Worm (Caenorhabditis elegans) whole organism, late embryonic: Measurements from ENCODE around the gene snr-6.
"Not testable (repeated sequence)": the region's sequence is repeated elsewhere in the genome, so short reads cannot be mapped to it uniquely, and the experiment has no call there.

Experiments used
- C08G9.2 ChIP-seq: sonication (generic microtip); optimal IDR thresholded peaks from 2 replicates; lab custom pipeline; 2016; ENCODE audit warnings: mild to moderate bottlenecking, missing genetic modification characterization, moderate library complexity, missing compliant biosample characterization
- C38D4.7 ChIP-seq: fragments of 200-800 bp; sonication (Bioruptor generic); optimal IDR thresholded peaks from 2 replicates; lab custom pipeline; 2018; ENCODE audit warnings: mild to moderate bottlenecking, missing genetic modification characterization, moderate library complexity, missing compliant biosample characterization
- T23F11.4 ChIP-seq: fragments of 200-800 bp; sonication (Bioruptor generic); optimal IDR thresholded peaks from 2 replicates; lab custom pipeline; 2018; ENCODE audit warnings: mild to moderate bottlenecking, missing genetic modification characterization, missing compliant biosample characterization
- Y22D7AL.16 ChIP-seq: sonication (generic microtip); optimal IDR thresholded peaks from 2 replicates; lab custom pipeline; 2016; ENCODE audit warnings: missing genetic modification characterization, missing compliant biosample characterization
- ama-1 ChIP-seq: fragments of 150-350 bp; optimal IDR thresholded peaks from 2 replicates; lab custom pipeline; 2014
- ceh-2 ChIP-seq: sonication (generic microtip); optimal IDR thresholded peaks from 2 replicates; lab custom pipeline; 2016; ENCODE audit warnings: missing genotype, missing genetic modification characterization, missing compliant biosample characterization
- ceh-30 ChIP-seq: fragments of 150-350 bp; optimal IDR thresholded peaks from 2 replicates; lab custom pipeline; 2014; ENCODE audit warnings: missing biosample characterization, missing genetic modification characterization
- ceh-48 ChIP-seq: sonication (generic microtip); optimal IDR thresholded peaks from 2 replicates; lab custom pipeline; 2016; ENCODE audit warnings: missing genetic modification characterization, inconsistent platforms, missing compliant biosample characterization
- che-1 ChIP-seq: sonication (generic microtip); optimal IDR thresholded peaks from 2 replicates; lab custom pipeline; 2016; ENCODE audit warnings: mild to moderate bottlenecking, missing genetic modification characterization, missing compliant biosample characterization
- dmd-4 ChIP-seq: sonication (generic microtip); optimal IDR thresholded peaks from 2 replicates; lab custom pipeline; 2016; ENCODE audit warnings: borderline replicate concordance, missing genetic modification characterization, missing compliant biosample characterization
- fax-1 ChIP-seq: sonication (generic microtip); optimal IDR thresholded peaks from 2 replicates; lab custom pipeline; 2016; ENCODE audit warnings: missing genotype, missing genetic modification characterization, missing compliant biosample characterization
- fkh-6 ChIP-seq: sonication (generic microtip); optimal IDR thresholded peaks from 2 replicates; lab custom pipeline; 2016; ENCODE audit warnings: missing genetic modification characterization, missing compliant biosample characterization
- gmeb-2 ChIP-seq: sonication (generic microtip); optimal IDR thresholded peaks from 2 replicates; lab custom pipeline; 2016; ENCODE audit warnings: missing genetic modification characterization, inconsistent platforms, missing compliant biosample characterization
- hlh-15 ChIP-seq: sonication (generic microtip); optimal IDR thresholded peaks from 2 replicates; lab custom pipeline; 2016; ENCODE audit warnings: missing genetic modification characterization, missing compliant biosample characterization
- hlh-30 ChIP-seq: sonication (generic microtip); optimal IDR thresholded peaks from 2 replicates; lab custom pipeline; 2017; ENCODE audit warnings: antibody characterized with exemption, missing genetic modification characterization, missing compliant biosample characterization; ENCODE audit not compliant: insufficient read depth
- hlh-8 ChIP-seq: sonication (generic microtip); optimal IDR thresholded peaks from 2 replicates; lab custom pipeline; 2016; ENCODE audit warnings: missing genotype, missing genetic modification characterization, missing compliant biosample characterization
- lin-11 ChIP-seq: fragments of 200-800 bp; sonication (Bioruptor generic); optimal IDR thresholded peaks from 2 replicates; lab custom pipeline; 2018; ENCODE audit warnings: mild to moderate bottlenecking, missing genetic modification characterization, missing compliant biosample characterization
- madf-2 ChIP-seq: sonication (generic microtip); optimal IDR thresholded peaks from 2 replicates; lab custom pipeline; 2017; ENCODE audit warnings: missing genetic modification characterization, missing compliant biosample characterization
- mec-3 ChIP-seq: sonication (generic microtip); optimal IDR thresholded peaks from 2 replicates; lab custom pipeline; 2016; ENCODE audit warnings: borderline replicate concordance, missing genetic modification characterization, missing compliant biosample characterization
- nfya-1 ChIP-seq: sonication (generic microtip); optimal IDR thresholded peaks from 2 replicates; lab custom pipeline; 2017; ENCODE audit warnings: missing genetic modification characterization, mild to moderate bottlenecking, missing compliant biosample characterization, antibody characterized with exemption, moderate library complexity
- nhr-11 ChIP-seq: fragments of 150-350 bp; optimal IDR thresholded peaks from 2 replicates; lab custom pipeline; 2014; ENCODE audit warnings: missing biosample characterization, missing genetic modification characterization
- nhr-232 ChIP-seq: sonication (generic microtip); optimal IDR thresholded peaks from 2 replicates; lab custom pipeline; 2016; ENCODE audit warnings: missing genetic modification characterization, missing compliant biosample characterization
- odd-2 ChIP-seq: sonication (generic microtip); optimal IDR thresholded peaks from 2 replicates; lab custom pipeline; 2017; ENCODE audit warnings: antibody characterized with exemption, mild to moderate bottlenecking, missing genetic modification characterization, missing compliant biosample characterization
- pag-3 ChIP-seq: sonication (generic microtip); optimal IDR thresholded peaks from 2 replicates; lab custom pipeline; 2016; ENCODE audit warnings: missing compliant biosample characterization, missing genetic modification characterization, borderline replicate concordance
- ref-2 ChIP-seq: sonication (generic microtip); optimal IDR thresholded peaks from 2 replicates; lab custom pipeline; 2016; ENCODE audit warnings: missing genetic modification characterization, missing compliant biosample characterization
- rnt-1 ChIP-seq: sonication (generic microtip); optimal IDR thresholded peaks from 2 replicates; lab custom pipeline; 2016; ENCODE audit warnings: missing genetic modification characterization, missing compliant biosample characterization
- sox-4 ChIP-seq: sonication (generic microtip); optimal IDR thresholded peaks from 2 replicates; lab custom pipeline; 2017; ENCODE audit warnings: mild to moderate bottlenecking, missing genetic modification characterization, inconsistent platforms, missing compliant biosample characterization
- tbx-2 ChIP-seq: sonication (generic microtip); optimal IDR thresholded peaks from 2 replicates; lab custom pipeline; 2016; ENCODE audit warnings: missing genetic modification characterization, missing compliant biosample characterization
- tbx-7 ChIP-seq: sonication (generic microtip); optimal IDR thresholded peaks from 2 replicates; lab custom pipeline; 2016; ENCODE audit warnings: missing genotype, missing genetic modification characterization, missing compliant biosample characterization
- ttx-3 ChIP-seq: sonication (generic microtip); optimal IDR thresholded peaks from 2 replicates; lab custom pipeline; 2016; ENCODE audit warnings: missing genetic modification reagents, missing genetic modification characterization, missing compliant biosample characterization
- unc-3 ChIP-seq, 2 experiments: fragments of 200-800 bp in 1 of 2; sonication (Bioruptor generic) in 1 of 2; sonication (generic microtip) in 1 of 2; conservative IDR thresholded peaks in 1 of 2; optimal IDR thresholded peaks in 1 of 2; 2 replicates each; pipeline versions ENCODE4 v1.3.6 to Lab custom; 2016 to 2022; ENCODE audit warnings: missing compliant biosample characterization in 2 of 2, missing genetic modification characterization in 2 of 2, missing genetic modification reagents in 1 of 2
- unc-42 ChIP-seq: sonication (generic microtip); optimal IDR thresholded peaks from 2 replicates; lab custom pipeline; 2016; ENCODE audit warnings: missing genotype, missing genetic modification characterization, missing compliant biosample characterization

snr-6 gene

DNA sequence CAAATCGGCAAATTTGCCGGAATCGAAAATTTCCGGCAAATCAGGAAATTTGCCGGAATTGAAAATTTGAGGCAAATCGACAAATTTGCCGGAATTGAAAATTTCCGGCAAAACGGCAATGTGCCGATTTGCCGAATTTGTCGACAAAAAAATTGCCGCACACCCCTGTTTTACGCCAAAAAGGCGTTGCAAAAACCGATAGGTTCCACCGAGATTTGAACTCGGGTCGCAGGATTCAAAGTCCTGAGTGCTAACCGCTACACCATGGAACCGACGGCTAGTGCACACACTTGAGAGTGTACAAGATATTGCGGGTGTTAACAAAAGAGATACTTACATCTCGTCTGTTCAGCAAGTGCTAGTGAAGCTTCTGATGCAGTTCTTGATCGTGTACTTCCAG is 29.7 kb downstream of the snr-6 start (continued):
- TF ChIP-seq C38D4.7 (GFP tag; lab: Kevin White, UChicago) (peak; percentile 67), ama-1 (no peak), mec-3 (tag; lab: Kevin White, UChicago) (no peak), ttx-3 (tag; lab: Kevin White, UChicago) (peak; percentile 32), C08G9.2 (tag; lab: Kevin White, UChicago) (peak; percentile 58), unc-42 (tag; lab: Kevin White, UChicago) (no peak), ceh-30 (tag; lab: Kevin White, UChicago) (no peak), madf-2 (no peak), sox-4 (tag; lab: Kevin White, UChicago) (peak; percentile 36), T23F11.4 (GFP tag; lab: Kevin White, UChicago) (peak; percentile 3), lin-11 (tag; lab: Kevin White, UChicago) (peak; percentile 44), nfya-1 (tag; lab: Kevin White, UChicago) (no peak), che-1 (peak; percentile 68), tbx-2 (no peak), ceh-2 (no peak), odd-2 (tag; lab: Kevin White, UChicago) (no peak), Y22D7AL.16 (tag; lab: Kevin White, UChicago) (peak; percentile 33), dmd-4 (tag; lab: Kevin White, UChicago) (no peak), nhr-232 (peak; percentile 23), ref-2 (tag; lab: Kevin White, UChicago) (peak; percentile 63), hlh-30 (tag; lab: Kevin White, UChicago) (no peak)

DNA sequence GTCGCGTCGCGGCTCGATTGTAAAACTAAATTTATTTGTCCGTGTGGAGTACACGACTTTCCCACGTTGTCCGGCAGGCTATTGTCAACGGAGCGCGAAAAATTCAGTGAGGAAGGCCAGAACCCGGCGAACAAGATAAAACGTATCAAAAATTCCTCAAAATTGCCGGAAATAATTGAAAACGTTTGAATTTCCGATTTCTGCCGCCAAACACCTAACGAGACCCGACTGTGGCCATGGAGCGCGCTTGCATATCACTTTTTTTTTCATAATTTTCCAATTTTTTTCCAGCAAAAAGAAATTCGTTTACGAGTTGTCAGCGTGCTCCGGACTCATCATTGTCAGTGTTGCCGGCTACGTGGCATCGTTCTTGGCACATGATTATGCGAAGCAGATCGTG is 31.0 kb downstream of the snr-6 start:
- TF ChIP-seq ceh-48 (tag; lab: Kevin White, UChicago) (no peak), hlh-8 (tag; lab: Kevin White, UChicago) (no peak), tbx-7 (tag; lab: Kevin White, UChicago) (no peak), gmeb-2 (tag; lab: Kevin White, UChicago) (no peak), ceh-2 (no peak), ama-1 (no peak)

DNA sequence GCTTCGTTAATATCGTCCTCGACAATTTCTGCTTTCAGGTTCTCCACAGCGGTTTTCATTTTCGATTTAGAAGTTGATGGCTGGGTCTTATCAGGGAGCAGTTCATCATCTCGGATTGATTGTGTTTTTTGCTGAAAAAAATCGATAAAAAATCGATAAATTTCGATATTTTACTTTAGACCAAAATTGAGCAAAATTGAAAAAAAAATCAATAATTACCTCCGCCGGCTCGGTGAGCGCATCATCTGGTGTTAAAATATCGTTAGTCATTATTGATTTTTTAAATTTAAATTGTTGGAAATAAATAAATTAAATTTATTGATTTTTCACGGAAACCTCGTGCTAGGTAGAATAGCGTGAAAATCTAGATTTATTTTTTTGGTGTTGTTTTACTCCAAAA is 34.3 kb downstream of the snr-6 start, which contains the start of gene Y49E10.10:
Gene Y49E10.10, plus strand, starts transcription at position 381 of the 400 bp plus-strand sequence.
- TF ChIP-seq rnt-1 (tag; lab: Kevin White, UChicago): no peak
- TF ChIP-seq ceh-48 (tag; lab: Kevin White, UChicago): peak; percentile 44
- no peak for TF ChIP-seq che-1

DNA sequence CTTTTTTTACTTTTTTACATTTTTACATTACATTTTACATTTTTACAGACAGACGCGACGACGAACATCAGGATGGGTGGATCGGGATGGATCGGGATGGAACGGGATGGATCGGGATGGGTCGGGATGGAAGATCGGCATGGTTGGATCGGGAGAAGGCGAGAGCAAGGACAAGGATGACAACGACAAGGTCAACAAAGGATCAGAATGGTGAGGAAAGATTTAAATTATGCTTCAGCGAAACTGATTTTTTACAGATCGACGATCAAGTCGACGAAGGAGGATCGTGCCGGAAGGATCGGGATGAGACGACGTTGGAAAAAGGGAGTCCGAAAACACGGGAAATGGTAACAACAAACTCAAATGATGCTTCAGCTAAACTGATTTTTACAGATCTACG is 41.3 kb downstream of the snr-6 start:
- TF ChIP-seq unc-3 (GFP tag; conservative IDR thresholded peaks at IDR 0.05; lab: Robert Waterston, UW) (no peak), unc-3 (tag; optimal IDR thresholded peaks at IDR 0.05; lab: Kevin White, UChicago) (no peak), C38D4.7 (GFP tag; lab: Kevin White, UChicago) (no peak), rnt-1 (tag; lab: Kevin White, UChicago) (no peak), fkh-6 (tag; lab: Kevin White, UChicago) (no peak), unc-42 (tag; lab: Kevin White, UChicago) (no peak), T23F11.4 (GFP tag; lab: Kevin White, UChicago) (no peak), mec-3 (tag; lab: Kevin White, UChicago) (no peak), fax-1 (tag; lab: Kevin White, UChicago) (no peak)

DNA sequence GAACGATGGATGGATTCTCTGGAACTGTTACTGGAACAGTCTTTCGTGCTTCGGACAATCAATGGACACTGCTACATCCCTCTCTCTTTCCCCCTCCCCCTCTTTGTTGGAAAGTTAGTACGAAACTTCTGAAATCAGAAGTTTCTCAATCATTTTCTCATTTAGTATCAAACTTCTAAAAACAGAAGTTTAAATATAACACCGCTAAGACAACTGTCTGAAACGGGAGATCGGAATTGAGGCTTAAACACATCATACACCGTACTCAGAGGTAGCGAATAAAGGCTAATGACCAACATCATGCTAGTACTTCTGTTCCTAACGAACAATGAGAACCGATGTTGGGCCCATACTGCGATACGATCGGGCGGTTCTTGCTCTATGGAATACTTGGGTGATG is 42.8 kb downstream of the snr-6 start, which contains the start of gene Y49E10.30:
Gene Y49E10.30, plus strand, starts transcription at position 301 of the 400 bp plus-strand sequence.
- TF ChIP-seq pag-3 (tag; lab: Kevin White, UChicago); nhr-11 (tag; lab: Kevin White, UChicago); hlh-15: not testable (repeated sequence)
- TF ChIP-seq, all 69 proteins: peak for 0; not testable (repeated sequence) for 69
